Fruit fly (Drosophila melanogaster): ENCODE measurements around the gene CG32425.

DNA sequence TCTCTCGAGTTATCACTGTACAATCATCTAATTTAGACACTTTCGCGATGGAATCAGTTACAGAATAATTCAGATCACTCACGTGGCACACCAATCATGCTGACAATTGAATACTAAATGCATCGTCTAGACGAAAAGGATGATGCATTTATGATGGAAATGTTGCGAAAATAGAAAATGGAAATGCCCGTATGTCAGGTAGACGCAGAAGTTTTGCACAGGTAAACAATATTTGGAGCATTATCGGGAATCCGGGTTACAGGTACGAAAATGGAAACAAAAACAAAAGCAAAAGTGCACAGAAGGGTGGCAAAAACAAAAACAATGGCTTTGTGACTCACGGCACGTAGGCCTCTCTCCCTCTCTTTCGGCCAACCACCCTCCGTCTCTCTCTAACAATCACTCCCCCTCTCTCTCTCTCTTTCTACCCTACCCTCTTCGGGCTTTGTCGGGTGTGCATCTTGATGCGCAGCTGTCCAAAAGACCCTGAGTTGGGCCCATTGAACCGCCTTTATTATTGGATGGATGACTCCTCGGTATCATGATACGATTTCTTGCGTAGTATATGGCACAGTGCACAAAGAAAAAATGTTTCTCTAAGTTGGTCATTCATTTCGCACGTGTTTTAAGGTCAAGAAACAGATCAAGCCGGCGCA, 20.2 kb downstream of the CG32425 start:
- TF ChIP-seq CG8301 (tag; optimal IDR thresholded peaks at IDR 0.05) (no peak), D1 (tag; optimal IDR thresholded peaks at IDR 0.05) (no peak), CG13204 (GFP tag; optimal IDR thresholded peaks at IDR 0.05) (no peak), CG9948 (tag; optimal IDR thresholded peaks at IDR 0.05) (no peak)
